Fruit fly (Drosophila melanogaster): ENCODE results near the gene CG7506.

Gene CG7506

DNA sequence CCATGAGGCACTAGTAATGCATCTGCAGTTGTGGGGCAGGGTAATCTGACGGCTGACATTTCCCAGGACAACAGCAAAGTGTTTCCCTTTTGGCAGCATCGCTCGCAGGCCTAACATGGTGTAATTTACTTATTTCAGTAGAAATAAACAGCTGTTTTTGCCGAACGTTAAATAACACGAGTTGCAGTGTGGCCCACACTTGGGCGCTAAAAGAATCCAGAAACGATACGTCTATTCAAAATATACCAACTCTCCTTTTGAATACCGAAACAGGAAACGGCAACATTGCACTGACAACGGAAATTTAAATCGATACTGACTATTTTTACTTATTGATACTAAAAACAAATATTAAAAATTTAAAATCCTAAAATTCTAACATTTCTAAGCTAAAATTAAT lies at the start of gene CG7506:
Gene CG7506 (minus strand): TSS at position 182 of the 400 bp plus-strand sequence.
- peak; percentile 6 for TF ChIP-seq CG7101 (tag; optimal IDR thresholded peaks at IDR 0.05)
- TF ChIP-seq bab1 (GFP tag; optimal IDR thresholded peaks at IDR 0.05): peak; percentile 51
- peak; percentile 20 for TF ChIP-seq pad (GFP tag; optimal IDR thresholded peaks at IDR 0.05)
- peak; percentile 32 for TF ChIP-seq Mnt (GFP tag; optimal IDR thresholded peaks at IDR 0.05)
- no peak for TF ChIP-seq cic (GFP tag; optimal IDR thresholded peaks at IDR 0.05)
- TF ChIP-seq CG11617 (GFP tag; optimal IDR thresholded peaks at IDR 0.05): peak; percentile 2

DNA sequence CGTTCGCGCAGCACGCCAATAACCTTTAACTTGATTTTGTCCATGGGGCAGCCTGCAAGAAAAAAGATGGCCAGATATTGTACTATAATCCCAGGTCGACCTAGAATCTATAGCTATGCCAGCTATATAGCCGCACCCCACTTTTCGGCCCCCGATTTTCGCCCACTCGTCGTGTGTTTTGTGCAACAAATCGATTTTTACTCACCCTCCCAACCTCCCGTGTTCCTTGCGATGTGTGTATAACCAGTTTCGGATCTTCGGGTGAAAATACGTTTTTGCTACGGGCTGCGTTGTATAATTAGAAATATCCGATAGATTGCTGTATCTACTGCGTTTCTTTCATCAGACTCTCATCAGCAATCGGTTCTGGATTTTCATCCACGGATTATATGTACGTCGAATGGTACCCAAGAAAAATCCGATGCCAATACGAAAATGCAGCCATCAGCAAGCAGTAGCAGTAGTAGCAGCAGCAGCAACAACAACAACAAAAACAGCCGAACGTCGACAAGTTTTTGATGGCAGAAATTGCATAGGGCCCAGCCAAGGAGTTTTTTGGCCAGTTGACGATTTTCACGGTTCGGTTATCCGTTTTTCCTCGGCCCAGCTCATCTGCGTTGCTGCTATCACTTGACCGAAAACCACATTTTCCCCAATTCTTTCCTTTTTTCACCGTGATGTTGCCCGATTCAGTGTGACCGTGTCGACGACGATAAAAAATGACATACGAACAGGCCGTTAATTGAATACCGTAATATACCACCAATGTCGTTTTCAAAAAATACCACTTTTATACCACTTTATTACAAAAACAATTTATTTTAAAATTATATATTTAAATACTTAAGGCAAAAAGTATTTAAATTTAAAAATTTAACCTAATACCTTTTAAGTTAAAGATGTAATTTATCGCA lies 12.9 kb upstream of the CG7506 start, which contains the start of gene CG7492:
Gene CG7492 (minus strand): TSS at position 705 of the 914 bp plus-strand sequence.
- TF ChIP-seq tj (GFP tag; optimal IDR thresholded peaks at IDR 0.05) (peak; percentile 55), CG1620 (GFP tag; optimal IDR thresholded peaks at IDR 0.05) (no peak)

DNA sequence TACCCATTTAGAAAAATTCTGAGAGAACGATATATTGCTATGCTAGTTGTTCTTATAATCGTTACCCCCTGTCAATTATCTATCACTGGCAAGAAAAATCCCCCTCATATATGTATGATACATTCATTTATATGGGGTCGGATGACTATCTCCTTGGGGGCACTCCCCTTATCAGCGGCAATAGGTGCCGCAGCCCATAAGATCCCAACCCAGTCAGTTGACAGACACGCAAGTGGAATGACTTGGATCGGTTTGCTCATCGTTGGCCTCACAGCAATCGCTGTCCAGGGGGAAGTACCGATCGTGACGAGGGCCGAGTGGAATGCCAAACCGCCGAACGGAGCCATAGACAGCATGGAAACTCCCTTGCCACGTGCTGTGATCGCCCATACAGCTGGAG lies 9.5 kb upstream of the CG7506 start, which contains the start of gene PGRP-SD:
Gene PGRP-SD (plus strand): TSS at position 213 of the 400 bp plus-strand sequence.
- TF ChIP-seq Crg-1 (GFP tag; optimal IDR thresholded peaks at IDR 0.05) (no peak), CG12768 (GFP tag; optimal IDR thresholded peaks at IDR 0.05) (no peak), pad (GFP tag; optimal IDR thresholded peaks at IDR 0.05) (no peak), Clk (GFP tag; optimal IDR thresholded peaks at IDR 0.05) (no peak), cnc (optimal IDR thresholded peaks at IDR 0.05) (no peak), bab1 (GFP tag; optimal IDR thresholded peaks at IDR 0.05) (no peak), CG33017 (tag; optimal IDR thresholded peaks at IDR 0.05) (no peak), CG14711 (tag; optimal IDR thresholded peaks at IDR 0.05) (no peak)

dm6 chr3L:7650248-7650647 lies 8.8 kb upstream of the CG7506 start, which contains the start of gene CG32373:
CG32373 (plus strand) TSS chr3L:7650548.
- TF ChIP-seq CG7101 (tag; optimal IDR thresholded peaks at IDR 0.05) (no peak), CG7045 (GFP tag; optimal IDR thresholded peaks at IDR 0.05) (no peak), pad (GFP tag; optimal IDR thresholded peaks at IDR 0.05) (peak; percentile 44), ovo (GFP tag; optimal IDR thresholded peaks at IDR 0.05) (peak; percentile 77)

- TF ChIP-seq Clk (GFP tag; optimal IDR thresholded peaks at IDR 0.05) (no peak), Crg-1 (GFP tag; optimal IDR thresholded peaks at IDR 0.05) (no peak), pad (GFP tag; optimal IDR thresholded peaks at IDR 0.05) (peak; percentile 54), tj (GFP tag; optimal IDR thresholded peaks at IDR 0.05) (no peak), bab1 (GFP tag; optimal IDR thresholded peaks at IDR 0.05) (no peak), Hr96 (GFP tag; optimal IDR thresholded peaks at IDR 0.05) (no peak), Mnt (GFP tag; optimal IDR thresholded peaks at IDR 0.05) (no peak), CG12768 (GFP tag; optimal IDR thresholded peaks at IDR 0.05) (no peak), cic (GFP tag; optimal IDR thresholded peaks at IDR 0.05) (no peak)
These were observed 2.1 kb upstream of the CG7506 start for dm6 chr3L:7643562-7643961.

DNA sequence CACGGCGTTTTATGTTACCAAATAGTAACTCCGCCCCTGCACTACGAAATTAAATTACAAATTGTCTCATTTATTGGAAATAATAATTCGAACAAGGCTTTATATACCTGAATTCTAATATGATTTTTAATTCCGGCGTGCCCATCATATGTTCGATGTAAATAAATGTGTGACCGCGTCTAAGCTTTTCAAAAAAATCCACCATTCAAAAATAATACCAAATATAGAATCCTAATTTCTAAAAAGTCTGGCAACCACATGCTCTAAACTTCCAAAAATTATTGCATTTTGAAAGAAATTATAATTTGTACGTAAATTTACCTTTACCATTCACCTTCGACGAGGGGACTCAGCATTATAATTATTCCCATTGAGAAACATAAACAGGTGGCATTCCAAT lies 1.2 kb downstream of the CG7506 start, which contains the start of gene Urm1:
Gene Urm1 (minus strand): TSS at position 150 of the 400 bp plus-strand sequence.
- no peak for TF ChIP-seq pad (GFP tag; optimal IDR thresholded peaks at IDR 0.05)
- peak; percentile 22 for TF ChIP-seq kay (GFP tag; ENCODE audit: borderline replicate concordance)
- no peak for TF ChIP-seq CG11617 (GFP tag; optimal IDR thresholded peaks at IDR 0.05)
- TF ChIP-seq CG33017 (tag; optimal IDR thresholded peaks at IDR 0.05): no peak
- no peak for TF ChIP-seq ovo (GFP tag; optimal IDR thresholded peaks at IDR 0.05)

dm6 chr3L:7639533-7639932 lies 1.9 kb downstream of the CG7506 start:
- TF ChIP-seq toe (GFP tag; optimal IDR thresholded peaks at IDR 0.05) (no peak), CG7045 (GFP tag; optimal IDR thresholded peaks at IDR 0.05) (no peak), cic (GFP tag; optimal IDR thresholded peaks at IDR 0.05) (no peak), bab1 (GFP tag; optimal IDR thresholded peaks at IDR 0.05) (peak; percentile 26)

DNA sequence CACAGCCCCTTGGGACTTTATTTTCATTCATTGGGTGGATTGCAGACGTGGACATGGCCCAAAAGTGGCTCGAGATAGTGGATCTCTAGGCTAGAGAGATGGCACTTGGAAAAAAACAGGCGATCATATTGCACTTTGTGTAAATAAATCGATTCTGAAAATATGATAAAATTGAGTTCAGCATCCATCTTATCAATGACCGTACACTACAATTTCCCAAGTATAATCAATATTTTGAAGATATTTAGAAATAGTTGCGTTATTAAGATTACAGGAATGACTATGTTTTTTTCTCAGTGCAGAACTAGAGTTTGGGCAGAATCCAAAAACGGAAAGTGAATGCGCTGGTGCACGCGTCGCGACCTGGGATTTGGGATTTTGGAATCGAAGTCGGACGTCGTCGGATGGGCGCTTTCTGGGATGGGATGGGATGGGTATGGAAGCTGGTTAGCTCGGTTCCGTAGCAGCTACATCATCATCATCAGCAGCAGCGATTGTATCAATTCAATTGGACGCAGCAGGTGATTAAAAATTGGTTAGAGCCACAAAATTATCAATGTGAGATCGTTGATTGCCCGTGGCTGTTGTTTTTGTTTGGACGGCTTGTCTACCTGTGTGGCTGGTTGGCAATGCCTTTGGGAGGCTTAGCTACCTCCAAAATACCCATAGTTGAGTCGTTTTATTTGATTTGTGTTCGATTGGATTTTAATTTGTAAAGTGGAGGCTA lies 6.5 kb downstream of the CG7506 start:
- TF ChIP-seq toe (GFP tag; optimal IDR thresholded peaks at IDR 0.05) (no peak), Hr96 (GFP tag; optimal IDR thresholded peaks at IDR 0.05) (no peak), ovo (GFP tag; optimal IDR thresholded peaks at IDR 0.05) (no peak), CG7045 (GFP tag; optimal IDR thresholded peaks at IDR 0.05) (no peak), Crg-1 (GFP tag; optimal IDR thresholded peaks at IDR 0.05) (no peak), CG33017 (tag; optimal IDR thresholded peaks at IDR 0.05) (no peak), CG5204 (GFP tag; optimal IDR thresholded peaks at IDR 0.05) (no peak), tj (GFP tag; optimal IDR thresholded peaks at IDR 0.05) (no peak), Mnt (GFP tag; optimal IDR thresholded peaks at IDR 0.05) (no peak), pad (GFP tag; optimal IDR thresholded peaks at IDR 0.05) (no peak), CG7101 (tag; optimal IDR thresholded peaks at IDR 0.05) (no peak)
